Fruit fly (Drosophila melanogaster): Measurements from ENCODE around the gene CG43373.

The CG43373 gene

DNA sequence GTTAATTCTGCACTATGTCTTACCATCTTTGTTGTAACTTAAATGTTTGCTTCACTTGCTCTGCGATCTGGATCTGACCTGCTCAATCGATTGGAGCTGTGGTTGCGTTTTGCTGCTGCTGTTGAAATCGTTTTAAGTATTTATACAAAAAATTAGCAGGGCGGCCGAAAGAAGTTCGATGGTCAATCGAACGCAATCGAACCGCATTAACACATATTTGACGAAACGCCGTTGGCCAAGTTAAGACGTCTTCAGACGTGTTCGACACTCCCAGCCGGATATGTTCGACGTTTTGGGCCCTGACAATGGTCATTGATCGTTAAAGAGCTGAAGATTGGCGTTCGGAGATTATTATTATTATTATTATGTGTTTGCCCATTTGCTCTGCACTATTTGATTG is 2.3 kb upstream of the CG43373 start, which contains the start of gene CG13033:
TSS of gene CG13033 (minus strand) at position 118 of the 400 bp plus-strand sequence.
- peak; percentile 96 for TF ChIP-seq CG5180 (GFP tag; optimal IDR thresholded peaks at IDR 0.05)
- TF ChIP-seq luna (GFP tag; optimal IDR thresholded peaks at IDR 0.05), result no peak
- TF ChIP-seq scrt (GFP tag; optimal IDR thresholded peaks at IDR 0.05), result no peak
- no peak for TF ChIP-seq CG12744 (GFP tag; optimal IDR thresholded peaks at IDR 0.05)
- no peak for TF ChIP-seq insv (GFP tag; optimal IDR thresholded peaks at IDR 0.05)
- no peak for TF ChIP-seq ssp (GFP tag; IDR thresholded peaks at IDR 0.05)

DNA sequence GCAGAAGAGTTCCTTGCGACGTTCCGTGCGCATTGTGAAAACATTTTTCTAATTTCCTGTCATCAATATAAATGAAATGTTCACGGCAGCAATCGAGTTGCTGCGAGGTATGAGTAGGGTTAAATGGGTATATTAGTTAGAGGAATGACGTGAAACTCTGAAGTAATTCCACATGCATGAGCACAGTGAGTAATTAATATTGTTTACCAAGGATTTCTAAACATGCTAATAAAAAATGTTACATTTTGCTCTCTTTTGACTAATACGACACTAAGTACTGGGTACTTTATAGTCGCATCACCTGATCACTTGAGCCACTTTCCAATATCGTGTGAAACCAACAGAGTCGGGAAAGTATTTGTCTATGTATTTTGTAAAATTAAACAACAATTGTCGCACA is 1.1 kb upstream of the CG43373 start:
- TF ChIP-seq inv (GFP tag; IDR thresholded peaks at IDR 0.05; ENCODE audit: partially characterized antibody) (no peak), CG42726 (GFP tag; IDR thresholded peaks at IDR 0.05; ENCODE audit: partially characterized antibody) (no peak), CG31388 (GFP tag; optimal IDR thresholded peaks at IDR 0.05) (no peak), E2f2 (GFP tag; IDR thresholded peaks at IDR 0.05) (no peak), CG17361 (GFP tag; IDR thresholded peaks at IDR 0.05) (no peak), pnt (GFP tag; optimal IDR thresholded peaks at IDR 0.05) (peak; percentile 13), D19A (tag; optimal IDR thresholded peaks at IDR 0.05) (peak; percentile 48), Dp (GFP tag; optimal IDR thresholded peaks at IDR 0.05) (no peak), cg (GFP tag; optimal IDR thresholded peaks at IDR 0.05) (no peak), Poxn (GFP tag; IDR thresholded peaks at IDR 0.05) (no peak), p53 (GFP tag; optimal IDR thresholded peaks at IDR 0.05) (no peak), CG6765 (GFP tag; optimal IDR thresholded peaks at IDR 0.05) (no peak), prd (optimal IDR thresholded peaks at IDR 0.05) (no peak), prd (GFP tag; IDR thresholded peaks at IDR 0.05) (peak; percentile 66; the same call in 2 of the 3 replicates), Atf3 (GFP tag; optimal IDR thresholded peaks at IDR 0.05) (peak; percentile 7), CG3163 (GFP tag; optimal IDR thresholded peaks at IDR 0.05) (no peak), Hr3 (GFP tag; optimal IDR thresholded peaks at IDR 0.05) (peak; percentile 42), Fer2 (tag; optimal IDR thresholded peaks at IDR 0.05) (no peak), toy (GFP tag; IDR thresholded peaks at IDR 0.05) (no peak), Hmx (GFP tag; optimal IDR thresholded peaks at IDR 0.05) (no peak), Jarid2 (GFP tag; optimal IDR thresholded peaks at IDR 0.05) (no peak), CG11723 (GFP tag; optimal IDR thresholded peaks at IDR 0.05) (no peak), nerfin-1 (tag; optimal IDR thresholded peaks at IDR 0.05) (no peak), Aef1 (GFP tag; IDR thresholded peaks at IDR 0.05) (no peak), CG17802 (tag; optimal IDR thresholded peaks at IDR 0.05) (no peak), NC2β (GFP tag; optimal IDR thresholded peaks at IDR 0.05) (peak; percentile 29), CG10366 (GFP tag; IDR thresholded peaks at IDR 0.05) (peak; percentile 45; the same call in 1 of the 2 replicates), CG15073 (GFP tag; optimal IDR thresholded peaks at IDR 0.05) (no peak), h (optimal IDR thresholded peaks at IDR 0.05) (no peak), CG4404 (GFP tag; IDR thresholded peaks at IDR 0.05) (no peak), Oaz (GFP tag; IDR thresholded peaks at IDR 0.05) (peak; percentile 18; the same call in 1 of the 2 replicates), B-H2 (GFP tag; optimal IDR thresholded peaks at IDR 0.05) (no peak), cwo (GFP tag; optimal IDR thresholded peaks at IDR 0.05) (no peak), CG2712 (tag; optimal IDR thresholded peaks at IDR 0.05) (no peak), CG6689 (GFP tag; IDR thresholded peaks at IDR 0.05) (peak; percentile 26; the same call in 1 of the 2 replicates), dati (GFP tag; IDR thresholded peaks at IDR 0.05) (no peak), nau (GFP tag; optimal IDR thresholded peaks at IDR 0.05) (no peak), Dad (GFP tag; optimal IDR thresholded peaks at IDR 0.05) (no peak), CG30403 (GFP tag; optimal IDR thresholded peaks at IDR 0.05) (peak; percentile 32), repo (GFP tag; optimal IDR thresholded peaks at IDR 0.05) (no peak), CG13296 (GFP tag; optimal IDR thresholded peaks at IDR 0.05) (no peak), Nf-YB (GFP tag; optimal IDR thresholded peaks at IDR 0.05) (no peak), CG3281 (GFP tag; optimal IDR thresholded peaks at IDR 0.05) (no peak), CG32532 (GFP tag; IDR thresholded peaks at IDR 0.05) (peak; percentile 45; the same call in 1 of the 2 replicates), Scr (GFP tag; IDR thresholded peaks at IDR 0.05; ENCODE audit: partially characterized antibody) (no peak)
